Fruit fly (Drosophila melanogaster): ENCODE results near the gene CG33932.

dm6 chrX:19764824-19765489 lies 20.7 kb downstream of the CG33932 start, which contains the start of gene CG12702:
- TF ChIP-seq CG6854 (GFP tag; optimal IDR thresholded peaks at IDR 0.05) = no peak
- TF ChIP-seq Lpt (GFP tag; optimal IDR thresholded peaks at IDR 0.05) = no peak
- no peak for TF ChIP-seq Sox15 (GFP tag; optimal IDR thresholded peaks at IDR 0.05)
- no peak for TF ChIP-seq CG16779 (tag; optimal IDR thresholded peaks at IDR 0.05)
- no peak for TF ChIP-seq CG11762 (GFP tag; optimal IDR thresholded peaks at IDR 0.05; ENCODE audit: insufficient read depth)
- TF ChIP-seq Blimp-1 (GFP tag; optimal IDR thresholded peaks at IDR 0.05) = no peak
- no peak for TF ChIP-seq CG9139 (GFP tag; optimal IDR thresholded peaks at IDR 0.05)
- no peak for TF ChIP-seq Gug (GFP tag; IDR thresholded peaks at IDR 0.05)
- no peak for TF ChIP-seq Sox14 (GFP tag; optimal IDR thresholded peaks at IDR 0.05)
- no peak for TF ChIP-seq CG11902 (GFP tag; optimal IDR thresholded peaks at IDR 0.05)
- no peak for TF ChIP-seq CG6163 (GFP tag; IDR thresholded peaks at IDR 0.05)
- TF ChIP-seq Hr39 (GFP tag; optimal IDR thresholded peaks at IDR 0.05) = no peak
- no peak for TF ChIP-seq CG4318 (GFP tag; optimal IDR thresholded peaks at IDR 0.05)
- no peak for TF ChIP-seq eg (GFP tag; IDR thresholded peaks at IDR 0.05)

Data from whole organism, prepupa.